Worm (Caenorhabditis elegans): ENCODE measurements around the gene pkg-2.

The pkg-2 gene

ce11 chrIV:8498773-8499360 is 21.8 kb upstream of the pkg-2 start, which contains the start of the genes acdh-13 and mesp-1 (continued):
- no peak for TF ChIP-seq lin-15B (tag; optimal IDR thresholded peaks at IDR 0.05)
- TF ChIP-seq sox-4 (tag; optimal IDR thresholded peaks at IDR 0.05), result peak; percentile 19
- no peak for TF ChIP-seq hlh-4 (tag; optimal IDR thresholded peaks at IDR 0.05)
- TF ChIP-seq nhr-84 (tag; optimal IDR thresholded peaks at IDR 0.05), result no peak
- no peak for TF ChIP-seq isw-1 (GFP tag; IDR thresholded peaks at IDR 0.05)
- no peak for TF ChIP-seq Y116A8C.19 (tag; optimal IDR thresholded peaks at IDR 0.05; ENCODE audit: borderline replicate concordance)
- peak; percentile 69 for TF ChIP-seq irx-1 (tag; optimal IDR thresholded peaks at IDR 0.05)
- TF ChIP-seq egl-27 (tag; optimal IDR thresholded peaks at IDR 0.05), result no peak
- TF ChIP-seq efl-1 (optimal IDR thresholded peaks at IDR 0.05), result peak; percentile 92 to 93
- peak; percentile 92 to 99 for TF ChIP-seq efl-1 (GFP tag; optimal IDR thresholded peaks at IDR 0.05 in 1 of 2)
- TF ChIP-seq snu-23 (GFP tag; optimal IDR thresholded peaks at IDR 0.05), result peak; percentile 64
- TF ChIP-seq nhr-85 (tag), result peak; percentile 62
- TF ChIP-seq zag-1 (tag; optimal IDR thresholded peaks at IDR 0.05), result no peak
- peak; percentile 43 for TF ChIP-seq swsn-7 (tag; optimal IDR thresholded peaks at IDR 0.05)
- no peak for TF ChIP-seq lin-39 (tag; optimal IDR thresholded peaks at IDR 0.05)
- TF ChIP-seq tbx-2 (tag; optimal IDR thresholded peaks at IDR 0.05), result peak; percentile 58
- peak; percentile 64 for TF ChIP-seq nhr-90 (tag; optimal IDR thresholded peaks at IDR 0.05; ENCODE audit: poor library complexity)
- TF ChIP-seq unc-98 (GFP tag; IDR thresholded peaks at IDR 0.05), result no peak
- TF ChIP-seq hlh-17 (GFP tag; optimal IDR thresholded peaks at IDR 0.05; ENCODE audit: borderline replicate concordance), result no peak
- peak; percentile 8 for TF ChIP-seq F16B12.6 (tag; optimal IDR thresholded peaks at IDR 0.05)
- peak in 1 of 3 experiments; percentile 24 for TF ChIP-seq ceh-82 (tag; optimal IDR thresholded peaks at IDR 0.05)
- TF ChIP-seq fkh-4 (tag; optimal IDR thresholded peaks at IDR 0.05; ENCODE audit: borderline replicate concordance), result peak; percentile 62
- no peak for TF ChIP-seq C04F5.9 (tag; optimal IDR thresholded peaks at IDR 0.05)
- TF ChIP-seq nhr-12 (tag; optimal IDR thresholded peaks at IDR 0.05), result no peak
- TF ChIP-seq ces-1 (GFP tag; optimal IDR thresholded peaks at IDR 0.05), result no peak
- TF ChIP-seq nhr-77 (tag; optimal IDR thresholded peaks at IDR 0.05), result no peak
- TF ChIP-seq ceh-90 (tag; optimal IDR thresholded peaks at IDR 0.05), result peak; percentile 84
- TF ChIP-seq fkh-10 (GFP tag; optimal IDR thresholded peaks at IDR 0.05), result no peak
- TF ChIP-seq jun-1 (tag; optimal IDR thresholded peaks at IDR 0.05), result no peak
- peak; percentile 46 for TF ChIP-seq dsc-1 (tag; optimal IDR thresholded peaks at IDR 0.05)
- no peak for TF ChIP-seq nhr-28 (tag; optimal IDR thresholded peaks at IDR 0.05)
- peak; percentile 16 for TF ChIP-seq blmp-1 (tag; optimal IDR thresholded peaks at IDR 0.05)
- peak; percentile 82 for TF ChIP-seq lir-3 (tag; optimal IDR thresholded peaks at IDR 0.05; ENCODE audit: poor library complexity)
- no peak for TF ChIP-seq ets-5 (GFP tag; IDR thresholded peaks at IDR 0.05)
- TF ChIP-seq snpc-4 (tag; optimal IDR thresholded peaks at IDR 0.05), result peak; percentile 20
- no peak for TF ChIP-seq vab-15 (tag; optimal IDR thresholded peaks at IDR 0.05)
- no peak for TF ChIP-seq lin-14 (GFP tag; optimal IDR thresholded peaks at IDR 0.05)
- TF ChIP-seq lin-35 (GFP tag; optimal IDR thresholded peaks at IDR 0.05), result peak; percentile 92 to 94
- TF ChIP-seq alr-1 (tag; optimal IDR thresholded peaks at IDR 0.05; ENCODE audit: borderline replicate concordance), result no peak
- peak in 1 of 2 experiments; percentile 66 for TF ChIP-seq ztf-11 (tag; optimal IDR thresholded peaks at IDR 0.05)
- TF ChIP-seq aha-1 (tag; optimal IDR thresholded peaks at IDR 0.05), result no peak
- peak; percentile 39 for TF ChIP-seq mep-1 (tag; optimal IDR thresholded peaks at IDR 0.05)
- TF ChIP-seq ceh-8 (GFP tag; optimal IDR thresholded peaks at IDR 0.05), result no peak
- peak; percentile 31 for TF ChIP-seq skn-1 (tag; optimal IDR thresholded peaks at IDR 0.05)
- no peak for TF ChIP-seq ceh-63 (GFP tag; optimal IDR thresholded peaks at IDR 0.05)
- TF ChIP-seq efl-3 (GFP tag; optimal IDR thresholded peaks at IDR 0.05), result no peak
- peak; percentile 61 for TF ChIP-seq egl-13 (tag; optimal IDR thresholded peaks at IDR 0.05)
- TF ChIP-seq fos-1 (tag; optimal IDR thresholded peaks at IDR 0.05), result no peak
- no peak for TF ChIP-seq sptf-1 (tag; optimal IDR thresholded peaks at IDR 0.05)
- no peak for TF ChIP-seq ztf-4 (tag; optimal IDR thresholded peaks at IDR 0.05)
- TF ChIP-seq mab-9 (GFP tag; IDR thresholded peaks at IDR 0.05), result no peak
- peak; percentile 29 for TF ChIP-seq fkh-8 (tag; optimal IDR thresholded peaks at IDR 0.05)
- no peak for TF ChIP-seq mdl-1 (tag; optimal IDR thresholded peaks at IDR 0.05)

Data from whole organism, L1 larva.